Worm (Caenorhabditis elegans) whole organism, mixed stage, embryonic: ENCODE results near the gene clec-7.
"Not testable (repeated sequence)": the region's sequence is repeated elsewhere in the genome, so short reads cannot be mapped to it uniquely, and the experiment has no call there.

ENCODE experiments used
- bed-3 ChIP-seq: fragments of 200-800 bp; sonication (Bioruptor generic); optimal IDR thresholded peaks from 3 replicates; lab custom pipeline; 2018; ENCODE audit warnings: mild to moderate bottlenecking, missing genetic modification characterization, moderate library complexity, missing compliant biosample characterization
- blmp-1 ChIP-seq: fragments of 150-350 bp; optimal IDR thresholded peaks from 2 replicates; lab custom pipeline; 2014; ENCODE audit warnings: missing biosample characterization, missing genetic modification characterization
- ceh-39 ChIP-seq: fragments of 150-350 bp; optimal IDR thresholded peaks from 2 replicates; lab custom pipeline; 2014; ENCODE audit warnings: missing biosample characterization, missing genetic modification characterization
- ceh-43 ChIP-seq: fragments of 200-800 bp; sonication (Bioruptor generic); optimal IDR thresholded peaks from 2 replicates; lab custom pipeline; 2018; ENCODE audit warnings: mild to moderate bottlenecking, missing genetic modification characterization, moderate library complexity, missing compliant biosample characterization
- ceh-83 ChIP-seq: fragments of 200-800 bp; sonication (Bioruptor generic); optimal IDR thresholded peaks from 2 replicates; lab custom pipeline; 2018; ENCODE audit warnings: mild to moderate bottlenecking, missing genetic modification characterization, missing compliant biosample characterization
- ces-1 ChIP-seq: fragments of 150-350 bp; optimal IDR thresholded peaks from 2 replicates; lab custom pipeline; 2014; ENCODE audit warnings: missing biosample characterization, missing genetic modification reagents, missing genetic modification characterization
- cnd-1 ChIP-seq: fragments of 200-800 bp; sonication (Bioruptor generic); optimal IDR thresholded peaks from 2 replicates; lab custom pipeline; 2018; ENCODE audit warnings: mild to moderate bottlenecking, missing genetic modification characterization, missing compliant biosample characterization
- elt-1 ChIP-seq: sonication (generic microtip); optimal IDR thresholded peaks from 2 replicates; lab custom pipeline; 2017; ENCODE audit warnings: missing genetic modification characterization, mild to moderate bottlenecking, missing compliant biosample characterization, antibody characterized with exemption, moderate library complexity, borderline replicate concordance; ENCODE audit not compliant: insufficient read depth
- elt-3 ChIP-seq: fragments of 150-350 bp; optimal IDR thresholded peaks from 2 replicates; lab custom pipeline; 2014; ENCODE audit warnings: missing biosample characterization, missing genetic modification characterization
- flh-1 ChIP-seq: fragments of 200-800 bp; sonication (Bioruptor generic); optimal IDR thresholded peaks from 2 replicates; lab custom pipeline; 2018; ENCODE audit warnings: mild to moderate bottlenecking, missing genetic modification characterization, moderate library complexity, missing compliant biosample characterization
- ham-2 ChIP-seq: fragments of 200-800 bp; sonication (Bioruptor generic); optimal IDR thresholded peaks from 2 replicates; lab custom pipeline; 2018; ENCODE audit warnings: mild to moderate bottlenecking, missing genetic modification characterization, missing compliant biosample characterization
- hlh-1 ChIP-seq: fragments of 150-350 bp; optimal IDR thresholded peaks from 2 replicates; lab custom pipeline; 2014; ENCODE audit warnings: missing biosample characterization, missing genetic modification reagents, missing genetic modification characterization
- lin-13 ChIP-seq: fragments of 150-350 bp; optimal IDR thresholded peaks from 2 replicates; lab custom pipeline; 2014; ENCODE audit warnings: missing biosample characterization, missing genetic modification characterization
- lin-32 ChIP-seq: fragments of 200-800 bp; sonication (Bioruptor generic); optimal IDR thresholded peaks from 2 replicates; lab custom pipeline; 2018; ENCODE audit warnings: mild to moderate bottlenecking, missing genetic modification characterization, missing compliant biosample characterization
- lsy-2 ChIP-seq: fragments of 150-350 bp; optimal IDR thresholded peaks from 2 replicates; lab custom pipeline; 2014; ENCODE audit warnings: missing biosample characterization, missing genetic modification characterization
- mab-5 ChIP-seq: fragments of 150-350 bp; optimal IDR thresholded peaks from 2 replicates; lab custom pipeline; 2014; ENCODE audit warnings: missing biosample characterization, missing genetic modification characterization
- mls-2 ChIP-seq: sonication (generic microtip); optimal IDR thresholded peaks from 2 replicates; lab custom pipeline; 2016; ENCODE audit warnings: mild to moderate bottlenecking, missing genetic modification characterization, moderate library complexity, missing compliant biosample characterization
- nhr-12 ChIP-seq: fragments of 150-350 bp; optimal IDR thresholded peaks from 2 replicates; lab custom pipeline; 2014; ENCODE audit warnings: missing biosample characterization, missing genetic modification characterization
- nhr-2 ChIP-seq: fragments of 150-350 bp; optimal IDR thresholded peaks from 2 replicates; lab custom pipeline; 2014; ENCODE audit warnings: missing biosample characterization, missing genetic modification characterization
- nhr-237 ChIP-seq: fragments of 150-350 bp; optimal IDR thresholded peaks from 2 replicates; lab custom pipeline; 2014; ENCODE audit warnings: missing biosample characterization, missing genetic modification characterization
- nhr-76 ChIP-seq: sonication (generic microtip); optimal IDR thresholded peaks from 2 replicates; lab custom pipeline; 2017; ENCODE audit warnings: missing biosample characterization, missing genetic modification characterization
- pha-4 ChIP-seq: fragments of 150-350 bp; optimal IDR thresholded peaks from 2 replicates; lab custom pipeline; 2018; ENCODE audit warnings: missing biosample characterization, missing genetic modification reagents, missing genetic modification characterization
- sem-2 ChIP-seq: fragments of 200-800 bp; sonication (Bioruptor generic); optimal IDR thresholded peaks from 2 replicates; lab custom pipeline; 2018; ENCODE audit warnings: mild to moderate bottlenecking, missing genetic modification characterization, missing compliant biosample characterization
- snpc-4 ChIP-seq: fragments of 150-350 bp; optimal IDR thresholded peaks from 2 replicates; lab custom pipeline; 2014; ENCODE audit warnings: missing biosample characterization, missing genetic modification characterization
- tbx-8 ChIP-seq: fragments of 200-800 bp; sonication (Bioruptor generic); optimal IDR thresholded peaks from 2 replicates; lab custom pipeline; 2018; ENCODE audit warnings: mild to moderate bottlenecking, missing genetic modification characterization, moderate library complexity, missing compliant biosample characterization
- unc-120 ChIP-seq: sonication (generic microtip); optimal IDR thresholded peaks from 2 replicates; lab custom pipeline; 2017; ENCODE audit warnings: missing genetic modification characterization, missing compliant biosample characterization; ENCODE audit not compliant: poor library complexity, severe bottlenecking
- unc-39 ChIP-seq: fragments of 150-350 bp; optimal IDR thresholded peaks from 2 replicates; lab custom pipeline; 2014; ENCODE audit warnings: missing biosample characterization, missing genetic modification characterization
- unc-62 ChIP-seq: fragments of 150-350 bp; optimal IDR thresholded peaks from 2 replicates; lab custom pipeline; 2014; ENCODE audit warnings: missing biosample characterization, missing genetic modification reagents, missing genetic modification characterization
- zip-8 ChIP-seq: fragments of 150-350 bp; optimal IDR thresholded peaks from 2 replicates; lab custom pipeline; 2014; ENCODE audit warnings: missing biosample characterization, missing genetic modification characterization
- ztf-11 ChIP-seq: fragments of 150-350 bp; optimal IDR thresholded peaks from 2 replicates; lab custom pipeline; 2014; ENCODE audit warnings: missing biosample characterization, missing genetic modification characterization

clec-7 gene

DNA sequence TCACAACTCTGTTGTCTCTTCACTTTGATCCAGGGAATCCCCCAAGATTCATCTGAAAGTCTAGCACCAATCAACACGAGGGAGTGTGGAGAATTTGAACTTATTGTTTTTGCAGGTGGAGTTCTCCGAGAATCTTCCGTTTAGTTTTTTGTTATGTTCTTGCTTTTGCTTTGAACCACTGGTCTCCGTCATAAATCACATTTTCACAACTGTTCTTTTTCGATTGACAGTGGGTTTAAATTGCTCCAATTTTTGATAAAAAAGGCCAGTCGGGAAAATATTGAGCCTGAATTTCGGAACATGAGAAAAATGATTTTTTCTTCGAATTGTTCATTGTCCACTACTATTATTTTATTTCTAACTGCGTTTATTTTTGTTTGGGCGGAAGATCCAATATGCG lies 6.3 kb upstream of the clec-7 start, which contains the start of gene F10G2.10:
Gene F10G2.10, plus strand, starts transcription at position 301 of the 400 bp plus-strand sequence.
- no peak for TF ChIP-seq unc-120
- TF ChIP-seq ham-2, result no peak
- TF ChIP-seq mls-2, result no peak
- TF ChIP-seq ceh-83, result no peak
- TF ChIP-seq ceh-43 (GFP tag; lab: Kevin White, UChicago), result no peak
- TF ChIP-seq mab-5 (tag; lab: Kevin White, UChicago), result no peak
- TF ChIP-seq elt-1, result no peak
- TF ChIP-seq nhr-2 (tag; lab: Kevin White, UChicago), result no peak
- TF ChIP-seq sem-2 (GFP tag; lab: Kevin White, UChicago), result no peak
- no peak for TF ChIP-seq lin-32 (GFP tag; lab: Kevin White, UChicago)
- no peak for TF ChIP-seq ces-1
- TF ChIP-seq elt-3, result no peak

DNA sequence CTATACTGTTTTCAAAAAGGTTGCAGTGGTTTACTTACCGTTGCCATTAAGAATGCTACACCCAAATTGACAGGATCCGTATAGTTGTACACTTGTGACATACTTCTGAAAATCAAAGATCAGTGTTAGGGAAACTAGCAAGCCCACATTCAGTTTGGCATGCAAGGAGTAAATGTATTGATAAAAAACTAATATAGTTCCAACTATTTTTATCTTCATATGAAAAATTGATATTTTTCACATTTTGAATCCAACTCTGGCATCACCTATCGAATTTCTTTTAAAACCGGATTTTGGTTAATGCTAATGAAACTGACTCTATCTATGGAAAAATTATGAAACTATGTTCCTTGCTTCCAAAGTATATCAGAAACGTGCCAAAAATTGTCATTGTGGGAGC lies 2.9 kb upstream of the clec-7 start, which contains the start of gene srx-92:
Gene srx-92, minus strand, starts transcription at position 101 of the 400 bp plus-strand sequence.
- TF ChIP-seq tbx-8 (GFP tag; lab: Kevin White, UChicago), result no peak
- TF ChIP-seq flh-1 (GFP tag; lab: Kevin White, UChicago), result no peak
- TF ChIP-seq zip-8 (tag; lab: Kevin White, UChicago), result no peak
- TF ChIP-seq cnd-1 (tag; lab: Kevin White, UChicago), result no peak
- no peak for TF ChIP-seq lin-32 (GFP tag; lab: Kevin White, UChicago)
- no peak for TF ChIP-seq unc-39 (tag; lab: Kevin White, UChicago)
- no peak for TF ChIP-seq unc-62 (GFP tag; lab: Kevin White, UChicago)
- no peak for TF ChIP-seq nhr-237 (tag; lab: Kevin White, UChicago)
- TF ChIP-seq sem-2 (GFP tag; lab: Kevin White, UChicago), result no peak
- no peak for TF ChIP-seq ztf-11 (tag; lab: Kevin White, UChicago)
- TF ChIP-seq pha-4 (tag; lab: Kevin White, UChicago), result no peak
- TF ChIP-seq nhr-12 (tag; lab: Kevin White, UChicago), result no peak
- TF ChIP-seq lin-13 (tag; lab: Kevin White, UChicago), result no peak
- TF ChIP-seq elt-1, result no peak
- TF ChIP-seq mab-5 (tag; lab: Kevin White, UChicago), result no peak

DNA sequence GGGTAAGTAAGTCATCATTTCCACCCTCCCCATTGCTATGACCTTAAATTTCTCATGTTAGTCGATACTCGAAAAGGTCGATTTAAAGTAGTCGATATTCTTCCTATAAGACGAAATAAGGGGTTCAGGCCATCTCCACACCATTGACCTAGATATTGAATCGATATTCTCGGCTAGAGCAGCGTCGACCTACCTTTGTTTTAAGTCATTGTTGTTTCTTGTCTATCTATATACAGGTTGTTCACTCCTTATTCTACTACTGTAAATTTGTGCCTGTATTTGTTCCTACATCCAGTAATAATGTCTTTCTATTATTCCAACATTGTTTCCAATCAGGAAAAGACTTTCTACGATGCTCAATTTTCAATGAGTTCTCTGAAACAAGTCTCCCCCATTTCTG lies 1.3 kb upstream of the clec-7 start, which contains the start of gene F10G2.4:
Gene F10G2.4, plus strand, starts transcription at position 301 of the 400 bp plus-strand sequence.
- TF ChIP-seq tbx-8 (GFP tag; lab: Kevin White, UChicago) (no peak), blmp-1 (no peak), unc-62 (GFP tag; lab: Kevin White, UChicago) (no peak), lsy-2 (no peak), ceh-39 (no peak), ztf-11 (tag; lab: Kevin White, UChicago) (no peak), unc-120 (no peak), elt-3 (no peak), hlh-1 (no peak), nhr-12 (tag; lab: Kevin White, UChicago) (no peak), nhr-2 (tag; lab: Kevin White, UChicago) (no peak), lin-13 (tag; lab: Kevin White, UChicago) (no peak), bed-3 (GFP tag; lab: Kevin White, UChicago) (no peak)

DNA sequence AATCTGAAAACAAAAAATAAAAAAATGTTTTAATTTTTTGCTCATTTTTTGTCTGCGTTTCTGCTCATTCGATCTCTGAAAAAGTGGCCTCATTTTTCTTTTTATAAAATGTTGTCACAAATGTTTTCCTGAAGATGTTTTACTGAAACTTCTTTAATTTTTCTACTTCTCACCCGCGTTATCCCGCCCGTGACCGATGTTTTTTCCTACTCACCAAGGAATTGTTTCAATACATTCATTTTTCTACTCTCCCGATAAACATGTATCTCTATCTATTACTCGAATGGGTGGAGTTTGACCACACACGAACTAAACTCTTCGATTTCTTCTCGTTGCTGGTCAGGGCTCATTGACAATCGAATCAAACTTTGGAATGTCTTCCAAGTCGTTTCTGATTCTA lies 2.7 kb downstream of the clec-7 start, which contains the start of gene F10G2.2:
Gene F10G2.2, plus strand, starts transcription at position 301 of the 400 bp plus-strand sequence.
- no peak for TF ChIP-seq ham-2
- TF ChIP-seq tbx-8 (GFP tag; lab: Kevin White, UChicago), result no peak

DNA sequence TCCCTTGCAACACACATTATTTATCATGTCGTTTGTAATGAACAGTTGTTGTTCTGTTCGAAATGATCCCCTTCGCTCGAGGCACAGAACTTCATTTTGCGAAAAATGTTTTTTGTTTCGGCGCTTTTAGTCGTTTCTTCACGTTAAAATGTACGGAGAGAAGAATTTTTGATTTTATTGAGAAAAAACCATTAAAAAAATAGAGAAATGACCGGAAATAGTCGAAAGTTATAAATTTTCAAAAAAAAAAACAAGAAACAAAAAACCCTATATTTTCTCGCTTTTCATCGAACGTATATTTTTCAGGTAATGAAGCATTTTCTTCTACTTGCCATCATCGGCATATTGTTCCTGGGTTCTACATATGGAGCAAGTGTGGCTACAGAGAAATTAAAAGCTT lies 4.1 kb downstream of the clec-7 start, which contains the start of gene F10G2.1:
Gene F10G2.1, plus strand, starts transcription at position 301 of the 400 bp plus-strand sequence.
- TF ChIP-seq hlh-1 (peak; percentile 25), nhr-76 (tag; lab: Kevin White, UChicago) (no peak)

DNA sequence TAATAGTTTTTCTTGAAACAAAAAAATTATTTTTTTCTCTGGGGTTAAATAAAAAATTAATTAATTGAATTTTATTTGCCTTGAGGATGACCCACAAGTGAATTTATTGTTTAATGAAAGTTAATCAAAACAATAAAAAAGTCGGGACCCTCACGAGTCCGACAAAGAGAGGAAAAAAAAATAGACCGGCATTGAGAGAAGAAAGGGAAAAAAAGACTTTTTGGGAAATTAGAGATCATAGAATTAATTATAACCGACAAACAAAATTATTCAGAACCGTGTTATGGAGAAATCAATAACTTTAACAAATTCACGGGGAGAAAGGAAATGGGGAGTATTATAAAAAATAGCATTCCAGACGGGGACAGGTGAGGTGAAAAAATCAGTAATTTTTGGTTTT lies 9.0 kb downstream of the clec-7 start, which contains the start of gene F10G2.7:
Gene F10G2.7, minus strand, starts transcription at position 101 of the 400 bp plus-strand sequence.
- not testable (repeated sequence) for TF ChIP-seq ham-2; nhr-76 (tag; lab: Kevin White, UChicago); snpc-4 (tag; lab: Kevin White, UChicago)
